Worm (Caenorhabditis elegans): ENCODE data around the gene sra-13.

ce11 chrII:8412061-8412721, 4.7 kb downstream of the sra-13 start, which contains the start of gene efl-3:
- no peak for TF ChIP-seq nhr-28 (tag; optimal IDR thresholded peaks at IDR 0.05)
- no peak for TF ChIP-seq nhr-76 (tag; optimal IDR thresholded peaks at IDR 0.05)
- TF ChIP-seq lin-39 (tag; optimal IDR thresholded peaks at IDR 0.05) = no peak
- no peak for TF ChIP-seq ama-1 (optimal IDR thresholded peaks at IDR 0.05)
- TF ChIP-seq hmg-11 (tag; optimal IDR thresholded peaks at IDR 0.05) = no peak
- TF ChIP-seq sea-2 (GFP tag; optimal IDR thresholded peaks at IDR 0.05) = no peak
- no peak for TF ChIP-seq egl-27 (tag; optimal IDR thresholded peaks at IDR 0.05)
- no peak for TF ChIP-seq unc-39 (tag; optimal IDR thresholded peaks at IDR 0.05)
- no peak for TF ChIP-seq fos-1 (tag; optimal IDR thresholded peaks at IDR 0.05)
- TF ChIP-seq elt-2 (tag; optimal IDR thresholded peaks at IDR 0.05) = peak; percentile 37
- TF ChIP-seq aly-2 (tag; optimal IDR thresholded peaks at IDR 0.05) = no peak
- TF ChIP-seq pha-4 (tag; optimal IDR thresholded peaks at IDR 0.05) = no peak
- TF ChIP-seq elt-3 (tag; optimal IDR thresholded peaks at IDR 0.05) = no peak
- TF ChIP-seq nhr-25 (tag; optimal IDR thresholded peaks at IDR 0.05) = no peak
